Fruit fly (Drosophila melanogaster): ENCODE data around the gene CG13856.

Gene CG13856

dm6 chr3R:22368077-22368776 lies 34.2 kb upstream of the CG13856 start (continued):
- TF ChIP-seq amos (GFP tag; IDR thresholded peaks at IDR 0.05; ENCODE audit: partially characterized antibody), result peak; percentile 38; the same call in 1 of the 2 replicates
- no peak for TF ChIP-seq usp (GFP tag; optimal IDR thresholded peaks at IDR 0.05)
- TF ChIP-seq Elba2 (GFP tag; optimal IDR thresholded peaks at IDR 0.05), result no peak
- no peak for TF ChIP-seq vfl (GFP tag; optimal IDR thresholded peaks at IDR 0.05)
- TF ChIP-seq chif (GFP tag; optimal IDR thresholded peaks at IDR 0.05), result no peak
- TF ChIP-seq HLH54F (GFP tag; optimal IDR thresholded peaks at IDR 0.05), result no peak
- no peak for TF ChIP-seq hkb (optimal IDR thresholded peaks at IDR 0.05)
- TF ChIP-seq hkb (GFP tag; IDR thresholded peaks at IDR 0.05), result no peak
- peak; percentile 93 for TF ChIP-seq ERR (GFP tag; optimal IDR thresholded peaks at IDR 0.05)
- no peak for TF ChIP-seq kay (GFP tag; optimal IDR thresholded peaks at IDR 0.05)
- no peak for TF ChIP-seq CG17186 (GFP tag; optimal IDR thresholded peaks at IDR 0.05)
- TF ChIP-seq Chrac-16 (GFP tag; optimal IDR thresholded peaks at IDR 0.05), result no peak
- TF ChIP-seq cas (GFP tag; IDR thresholded peaks at IDR 0.05), result no peak
- 0 out of 2 replicates have a peak, but pooled peaks have one; percentile 15 for TF ChIP-seq CG4730 (GFP tag; IDR thresholded peaks at IDR 0.05)
- TF ChIP-seq CG4328 (GFP tag; optimal IDR thresholded peaks at IDR 0.05), result no peak
- TF ChIP-seq nerfin-1 (tag; optimal IDR thresholded peaks at IDR 0.05), result peak; percentile 60
- TF ChIP-seq NK7.1 (GFP tag; optimal IDR thresholded peaks at IDR 0.05), result no peak
- peak; percentile 55; the same call in 1 of the 2 replicates for TF ChIP-seq CG16779 (GFP tag; IDR thresholded peaks at IDR 0.05)
- no peak for TF ChIP-seq CG33213 (GFP tag; optimal IDR thresholded peaks at IDR 0.05)
- peak; percentile 72 for TF ChIP-seq sna (GFP tag; IDR thresholded peaks at IDR 0.05; ENCODE audit: partially characterized antibody)
- peak; percentile 26; the same call in 1 of the 2 replicates for TF ChIP-seq nerfin-2 (GFP tag; IDR thresholded peaks at IDR 0.05; ENCODE audit: partially characterized antibody)
- 0 out of 3 replicates have a peak, but pooled peaks have one; percentile 29 for TF ChIP-seq CG14860 (GFP tag; IDR thresholded peaks at IDR 0.05; ENCODE audit: partially characterized antibody)
- TF ChIP-seq Ptx1 (GFP tag; IDR thresholded peaks at IDR 0.05), result peak; percentile 5; the same call in 1 of the 2 replicates
- peak; percentile 60 for TF ChIP-seq vnd (GFP tag; IDR thresholded peaks at IDR 0.05; ENCODE audit: partially characterized antibody)
- TF ChIP-seq CG12659 (GFP tag; optimal IDR thresholded peaks at IDR 0.05), result no peak
- TF ChIP-seq cwo (GFP tag; optimal IDR thresholded peaks at IDR 0.05), result peak; percentile 74
- TF ChIP-seq sd (tag; optimal IDR thresholded peaks at IDR 0.05), result peak; percentile 83
- no peak for TF ChIP-seq Rx (GFP tag; IDR thresholded peaks at IDR 0.05)
- 0 out of 2 replicates have a peak, but pooled peaks have one; percentile 3 for TF ChIP-seq Doc2 (GFP tag; IDR thresholded peaks at IDR 0.05)
- no peak for TF ChIP-seq ssp (GFP tag; IDR thresholded peaks at IDR 0.05)
- TF ChIP-seq nom (GFP tag; optimal IDR thresholded peaks at IDR 0.05), result peak; percentile 16
- TF ChIP-seq mld (GFP tag; IDR thresholded peaks at IDR 0.05; ENCODE audit: partially characterized antibody), result 0 out of 3 replicates have a peak, but pooled peaks have one; percentile 11
- TF ChIP-seq grn (GFP tag; optimal IDR thresholded peaks at IDR 0.05), result peak; percentile 42
- peak; percentile 93 for TF ChIP-seq CG10321 (GFP tag; IDR thresholded peaks at IDR 0.05)
- TF ChIP-seq CG11456 (GFP tag; IDR thresholded peaks at IDR 0.05), result no peak
- peak; percentile 10; the same call in 1 of the 2 replicates for TF ChIP-seq ara (GFP tag; IDR thresholded peaks at IDR 0.05)
- 0 out of 3 replicates have a peak, but pooled peaks have one; percentile 29 for TF ChIP-seq ken (GFP tag; IDR thresholded peaks at IDR 0.05)
- no peak for TF ChIP-seq dmrt99B (tag; optimal IDR thresholded peaks at IDR 0.05)
- peak in 1 of 2 experiments; percentile 73 for TF ChIP-seq crp (GFP tag; optimal IDR thresholded peaks at IDR 0.05)
- no peak for TF ChIP-seq TFAM (GFP tag; optimal IDR thresholded peaks at IDR 0.05)
- no peak for TF ChIP-seq lmd (GFP tag; IDR thresholded peaks at IDR 0.05)
- no peak for TF ChIP-seq mam (GFP tag; optimal IDR thresholded peaks at IDR 0.05)
- TF ChIP-seq pfk (GFP tag; optimal IDR thresholded peaks at IDR 0.05), result no peak
- TF ChIP-seq chinmo (GFP tag; IDR thresholded peaks at IDR 0.05; ENCODE audit: partially characterized antibody), result 0 out of 4 replicates have a peak, but pooled peaks have one; percentile 42
- TF ChIP-seq GATAe (GFP tag; conservative IDR thresholded peaks at IDR 0.05), result peak; percentile 12; the same call in 1 of the 2 replicates
- no peak for TF ChIP-seq cato (GFP tag; optimal IDR thresholded peaks at IDR 0.05; ENCODE audit: borderline replicate concordance)
- TF ChIP-seq CG6654 (GFP tag; optimal IDR thresholded peaks at IDR 0.05), result peak; percentile 2
- TF ChIP-seq HLH4C (GFP tag; IDR thresholded peaks at IDR 0.05; ENCODE audit: partially characterized antibody), result peak; percentile 37; the same call in 2 of the 3 replicates
